Fruit fly (Drosophila melanogaster): ENCODE results near the gene Col4a1.

Gene Col4a1

DNA sequence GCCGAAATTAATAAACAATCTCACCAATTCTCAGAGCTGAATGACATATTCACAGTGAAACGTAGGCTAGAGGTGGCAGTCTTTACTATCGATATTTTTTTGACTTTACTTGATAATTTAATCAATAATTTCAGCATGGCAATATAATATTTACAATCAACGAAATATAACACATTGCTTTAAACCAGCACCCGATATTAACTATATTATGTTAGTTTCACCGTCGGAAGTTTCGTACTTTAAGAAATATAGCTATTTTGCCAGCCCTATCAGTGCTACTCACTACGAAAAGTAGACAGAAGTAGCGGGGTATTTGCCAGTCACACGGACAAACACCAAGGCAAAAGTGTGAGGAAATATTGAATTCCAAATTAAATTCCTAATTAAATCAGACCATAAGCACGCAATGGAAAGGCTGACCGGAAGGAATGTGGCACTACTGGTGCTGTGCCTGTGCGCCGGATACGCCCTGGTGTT lies 18.6 kb upstream of the Col4a1 start, which contains the start of the genes CG31917, Tfb5 and SelT:
TSS of gene CG31917 (minus strand) at position 51 of the 477 bp plus-strand sequence.
TSS of gene Tfb5 (minus strand) at position 51 of the 477 bp plus-strand sequence.
TSS of gene SelT (plus strand) at position 139 of the 477 bp plus-strand sequence.
- TF ChIP-seq CG11617 (GFP tag; optimal IDR thresholded peaks at IDR 0.05) (peak; percentile 73), cnc (optimal IDR thresholded peaks at IDR 0.05) (no peak), Crg-1 (GFP tag; optimal IDR thresholded peaks at IDR 0.05) (peak; percentile 52), Hr96 (GFP tag; optimal IDR thresholded peaks at IDR 0.05) (peak; percentile 71), CG7101 (tag; optimal IDR thresholded peaks at IDR 0.05) (peak; percentile 73), CG14711 (tag; optimal IDR thresholded peaks at IDR 0.05) (peak; percentile 58), Mnt (GFP tag; optimal IDR thresholded peaks at IDR 0.05) (peak; percentile 56), CG1620 (GFP tag; optimal IDR thresholded peaks at IDR 0.05) (peak; percentile 78), Clk (GFP tag; optimal IDR thresholded peaks at IDR 0.05) (peak; percentile 20), toe (GFP tag; optimal IDR thresholded peaks at IDR 0.05) (peak; percentile 82), kay (GFP tag; ENCODE audit: borderline replicate concordance) (no peak), CG5204 (GFP tag; optimal IDR thresholded peaks at IDR 0.05) (no peak), cic (GFP tag; optimal IDR thresholded peaks at IDR 0.05) (no peak), CG7045 (GFP tag; optimal IDR thresholded peaks at IDR 0.05) (peak; percentile 61), tj (GFP tag; optimal IDR thresholded peaks at IDR 0.05) (peak; percentile 49), ovo (GFP tag; optimal IDR thresholded peaks at IDR 0.05) (peak; percentile 52), CG12768 (GFP tag; optimal IDR thresholded peaks at IDR 0.05) (peak; percentile 55), bab1 (GFP tag; optimal IDR thresholded peaks at IDR 0.05) (peak; percentile 83), pad (GFP tag; optimal IDR thresholded peaks at IDR 0.05) (peak; percentile 85), CG33017 (tag; optimal IDR thresholded peaks at IDR 0.05) (peak; percentile 37)

DNA sequence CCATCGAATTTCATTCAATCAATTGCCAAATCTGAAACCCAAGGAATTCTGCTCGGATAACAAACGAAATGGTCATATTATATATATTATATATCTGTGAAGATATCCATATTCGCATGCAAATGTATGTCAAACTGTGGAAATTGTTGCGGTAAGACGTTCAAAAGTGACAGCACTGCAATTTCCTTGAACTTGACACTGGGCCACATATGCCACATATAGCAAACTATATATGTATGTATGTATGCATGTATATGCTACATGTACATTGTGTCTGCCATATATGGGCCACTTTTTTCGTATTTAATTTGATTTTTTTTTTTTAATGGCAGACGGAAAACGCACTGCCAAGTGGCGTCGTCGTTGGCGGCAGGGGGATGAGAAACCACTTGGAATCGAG lies 8.9 kb upstream of the Col4a1 start:
- TF ChIP-seq CG11617 (GFP tag; optimal IDR thresholded peaks at IDR 0.05) (no peak), tj (GFP tag; optimal IDR thresholded peaks at IDR 0.05) (peak; percentile 91)

DNA sequence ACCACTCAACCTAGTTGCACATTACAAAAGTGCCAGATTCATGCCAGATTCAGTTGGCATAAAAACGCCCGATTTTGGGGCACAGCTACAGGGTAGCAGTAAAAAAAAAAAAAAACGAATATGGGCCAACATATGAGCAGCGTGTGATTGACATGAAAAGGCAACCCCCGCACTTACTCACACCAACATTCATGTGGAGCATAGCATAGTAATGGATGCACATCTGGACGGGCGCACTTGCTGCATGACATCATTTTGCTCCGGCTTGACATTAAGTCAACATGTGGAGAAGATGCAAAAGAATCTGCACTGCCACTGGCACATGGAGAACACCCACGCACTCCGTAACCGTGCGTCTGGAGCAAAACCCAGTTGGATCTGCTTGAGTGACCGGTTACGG lies 6.8 kb upstream of the Col4a1 start:
- TF ChIP-seq CG5204 (GFP tag; optimal IDR thresholded peaks at IDR 0.05), result no peak
- TF ChIP-seq CG11617 (GFP tag; optimal IDR thresholded peaks at IDR 0.05), result no peak
- no peak for TF ChIP-seq CG1620 (GFP tag; optimal IDR thresholded peaks at IDR 0.05)

DNA sequence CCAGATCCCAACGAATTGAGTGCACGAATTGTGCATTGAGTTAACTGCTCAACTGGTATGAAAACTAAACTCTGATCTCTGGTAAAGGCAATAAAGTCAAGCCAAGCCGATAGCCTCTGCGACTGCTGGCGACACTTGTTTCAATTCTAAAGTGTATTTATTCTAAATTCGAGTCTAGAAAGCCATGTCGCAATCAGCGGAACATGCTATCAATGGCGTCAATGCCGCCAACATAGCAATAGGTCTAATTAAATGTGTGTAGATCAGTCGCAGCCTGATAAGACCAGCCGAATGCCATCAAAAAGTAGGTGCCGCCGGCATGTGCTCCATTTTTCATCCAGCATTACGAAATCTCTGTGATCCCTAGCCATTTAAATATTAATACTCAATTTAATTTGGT lies 3.9 kb upstream of the Col4a1 start:
- TF ChIP-seq CG11617 (GFP tag; optimal IDR thresholded peaks at IDR 0.05), result no peak
- no peak for TF ChIP-seq Mnt (GFP tag; optimal IDR thresholded peaks at IDR 0.05)
- TF ChIP-seq CG7101 (tag; optimal IDR thresholded peaks at IDR 0.05), result no peak
- no peak for TF ChIP-seq CG7045 (GFP tag; optimal IDR thresholded peaks at IDR 0.05)
- no peak for TF ChIP-seq toe (GFP tag; optimal IDR thresholded peaks at IDR 0.05)
- no peak for TF ChIP-seq ovo (GFP tag; optimal IDR thresholded peaks at IDR 0.05)
- TF ChIP-seq CG5204 (GFP tag; optimal IDR thresholded peaks at IDR 0.05), result no peak
- TF ChIP-seq CG1620 (GFP tag; optimal IDR thresholded peaks at IDR 0.05), result no peak
- TF ChIP-seq pad (GFP tag; optimal IDR thresholded peaks at IDR 0.05), result no peak
- TF ChIP-seq cnc (optimal IDR thresholded peaks at IDR 0.05), result no peak
- TF ChIP-seq tj (GFP tag; optimal IDR thresholded peaks at IDR 0.05), result no peak
- no peak for TF ChIP-seq CG33017 (tag; optimal IDR thresholded peaks at IDR 0.05)
- TF ChIP-seq bab1 (GFP tag; optimal IDR thresholded peaks at IDR 0.05), result no peak
- no peak for TF ChIP-seq kay (GFP tag; ENCODE audit: borderline replicate concordance)
- no peak for TF ChIP-seq Clk (GFP tag; optimal IDR thresholded peaks at IDR 0.05)
- TF ChIP-seq CG12768 (GFP tag; optimal IDR thresholded peaks at IDR 0.05), result no peak
- no peak for TF ChIP-seq cic (GFP tag; optimal IDR thresholded peaks at IDR 0.05)
- TF ChIP-seq CG14711 (tag; optimal IDR thresholded peaks at IDR 0.05), result no peak
- TF ChIP-seq Crg-1 (GFP tag; optimal IDR thresholded peaks at IDR 0.05), result no peak

DNA sequence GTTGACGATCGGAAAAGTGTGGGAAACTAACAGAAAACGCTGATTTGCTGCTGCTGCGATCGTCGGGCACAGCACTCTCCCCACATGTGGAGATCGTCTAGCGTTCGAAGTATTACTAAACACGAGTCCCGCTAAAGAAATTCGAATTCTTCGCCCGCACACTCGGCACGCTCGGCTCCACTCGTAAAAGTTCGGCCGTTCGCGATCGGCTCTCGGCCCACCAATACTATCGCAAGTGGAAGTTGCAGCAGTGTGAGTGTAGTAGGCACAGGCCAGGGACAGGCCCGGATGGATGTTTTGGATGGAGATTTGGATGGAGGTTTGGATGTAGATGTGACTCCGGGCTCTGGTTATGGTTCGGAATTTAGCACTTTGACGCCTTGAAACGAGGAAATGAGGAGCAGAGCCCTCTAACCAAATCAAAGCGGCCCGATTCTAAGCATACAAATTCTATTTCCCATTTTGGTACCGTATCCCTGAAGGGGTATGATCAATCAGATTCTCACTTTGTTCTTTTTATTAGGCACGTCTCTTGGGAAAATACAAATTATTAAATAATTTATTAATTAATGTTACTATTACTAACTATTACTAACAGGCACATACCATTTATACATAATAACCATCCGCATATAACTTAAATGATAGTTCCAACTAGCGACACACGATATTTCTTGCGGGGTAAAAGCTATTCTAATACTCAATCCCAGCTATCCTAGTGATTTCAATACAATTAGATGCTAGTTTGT lies 1.9 kb upstream of the Col4a1 start:
- peak; percentile 41 for TF ChIP-seq tj (GFP tag; optimal IDR thresholded peaks at IDR 0.05)
- TF ChIP-seq Clk (GFP tag; optimal IDR thresholded peaks at IDR 0.05), result no peak
- TF ChIP-seq cic (GFP tag; optimal IDR thresholded peaks at IDR 0.05), result peak; percentile 3

DNA sequence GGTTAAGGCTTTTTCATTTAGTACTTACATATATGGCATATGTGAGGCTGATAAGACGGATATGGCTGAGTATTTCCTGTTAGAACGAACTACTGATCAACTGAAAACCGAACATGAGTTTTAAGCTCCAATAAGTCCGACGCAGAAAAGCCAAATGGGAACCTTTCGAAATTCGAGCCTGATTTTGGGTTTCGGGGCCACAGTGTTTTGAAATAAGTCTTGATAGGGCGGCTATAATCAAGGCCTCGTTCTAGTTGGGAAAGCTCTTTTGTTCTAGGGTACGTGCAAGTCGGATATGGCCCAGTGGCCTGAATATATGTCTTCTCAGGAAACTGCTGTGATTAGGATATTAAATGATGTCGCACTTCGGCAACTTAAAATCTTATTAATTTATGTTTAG lies 1.3 kb upstream of the Col4a1 start, which contains the start of gene vkg:
TSS of gene vkg (minus strand) at position 101 of the 400 bp plus-strand sequence.
- TF ChIP-seq CG14711 (tag; optimal IDR thresholded peaks at IDR 0.05) (no peak), Clk (GFP tag; optimal IDR thresholded peaks at IDR 0.05) (no peak), pad (GFP tag; optimal IDR thresholded peaks at IDR 0.05) (no peak), CG11617 (GFP tag; optimal IDR thresholded peaks at IDR 0.05) (no peak)

DNA sequence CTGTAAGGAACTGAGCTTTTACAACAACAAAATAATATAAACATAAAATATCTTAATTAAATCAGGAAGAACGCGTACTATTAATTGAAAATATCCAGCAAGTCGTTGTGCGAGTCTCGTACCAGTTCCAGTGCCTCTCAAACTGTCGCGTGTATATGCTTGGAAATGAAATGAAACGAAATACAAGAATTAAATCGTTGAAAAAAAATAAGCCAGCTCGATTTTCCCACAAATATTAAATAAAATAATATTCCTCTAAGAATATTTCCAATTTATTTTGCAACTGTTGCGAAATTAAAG lies 350 bp downstream of the Col4a1 start:
- TF ChIP-seq tj (GFP tag; optimal IDR thresholded peaks at IDR 0.05) (peak; percentile 60), CG7101 (tag; optimal IDR thresholded peaks at IDR 0.05) (no peak), kay (GFP tag; ENCODE audit: borderline replicate concordance) (peak; percentile 33)
